Worm (Caenorhabditis elegans) whole organism, L1 larva: Measurements from ENCODE around the gene K03B4.4.

Source experiments
- blmp-1 ChIP-seq: fragments of 150-350 bp; optimal IDR thresholded peaks from 2 replicates; lab custom pipeline; 2014; ENCODE audit warnings: missing biosample characterization, missing genetic modification characterization
- egl-27 ChIP-seq, 2 experiments: fragments of 150-350 bp in 1 of 2; sonication (generic microtip); optimal IDR thresholded peaks; 3 replicates each; lab custom pipeline; 2017 to 2018; ENCODE audit warnings: missing biosample characterization in 2 of 2, missing genetic modification characterization in 2 of 2, missing genetic modification reagents in 2 of 2
- elt-3 ChIP-seq, 6 experiments: fragments of 150-350 bp in 1 of 6; sonication (generic microtip); optimal IDR thresholded peaks; 2 replicates each; lab custom pipeline; 2017 to 2018; ENCODE audit warnings: missing biosample characterization in 6 of 6, missing genetic modification characterization in 6 of 6, inconsistent platforms in 1 of 6
- lir-3 ChIP-seq: sonication (generic microtip); optimal IDR thresholded peaks from 2 replicates; lab custom pipeline; 2016; ENCODE audit warnings: mild to moderate bottlenecking, missing genetic modification characterization, moderate library complexity, missing compliant biosample characterization; ENCODE audit not compliant: poor library complexity
- nhr-11 ChIP-seq: fragments of 150-350 bp; optimal IDR thresholded peaks from 2 replicates; lab custom pipeline; 2014; ENCODE audit warnings: missing biosample characterization, missing genetic modification characterization
- nhr-71 ChIP-seq: sonication (generic microtip); optimal IDR thresholded peaks from 2 replicates; lab custom pipeline; 2016; ENCODE audit warnings: mild to moderate bottlenecking, missing genetic modification characterization, moderate library complexity, missing compliant biosample characterization
- nhr-76 ChIP-seq: sonication (generic microtip); optimal IDR thresholded peaks from 2 replicates; lab custom pipeline; 2017; ENCODE audit warnings: missing biosample characterization, missing genetic modification characterization

ce11 chrV:4724453-4724852, 42.7 kb downstream of the K03B4.4 start, which contains the start of gene F39G3.4:
- TF ChIP-seq nhr-76 (tag; lab: Kevin White, UChicago) = no peak
- TF ChIP-seq lir-3 (tag; lab: Kevin White, UChicago) = no peak
- no peak for TF ChIP-seq egl-27 (tag; optimal IDR thresholded peaks at IDR 0.05; lab: Kevin White, UChicago)
- TF ChIP-seq nhr-71 (tag; lab: Kevin White, UChicago) = no peak
- TF ChIP-seq elt-3 (tag; optimal IDR thresholded peaks at IDR 0.05; lab: Kevin White, UChicago) = no peak
- no peak for TF ChIP-seq blmp-1 (tag; lab: Kevin White, UChicago)
- no peak for TF ChIP-seq nhr-11
